Fruit fly (Drosophila melanogaster): ENCODE results near the gene brk.

The brk gene

DNA sequence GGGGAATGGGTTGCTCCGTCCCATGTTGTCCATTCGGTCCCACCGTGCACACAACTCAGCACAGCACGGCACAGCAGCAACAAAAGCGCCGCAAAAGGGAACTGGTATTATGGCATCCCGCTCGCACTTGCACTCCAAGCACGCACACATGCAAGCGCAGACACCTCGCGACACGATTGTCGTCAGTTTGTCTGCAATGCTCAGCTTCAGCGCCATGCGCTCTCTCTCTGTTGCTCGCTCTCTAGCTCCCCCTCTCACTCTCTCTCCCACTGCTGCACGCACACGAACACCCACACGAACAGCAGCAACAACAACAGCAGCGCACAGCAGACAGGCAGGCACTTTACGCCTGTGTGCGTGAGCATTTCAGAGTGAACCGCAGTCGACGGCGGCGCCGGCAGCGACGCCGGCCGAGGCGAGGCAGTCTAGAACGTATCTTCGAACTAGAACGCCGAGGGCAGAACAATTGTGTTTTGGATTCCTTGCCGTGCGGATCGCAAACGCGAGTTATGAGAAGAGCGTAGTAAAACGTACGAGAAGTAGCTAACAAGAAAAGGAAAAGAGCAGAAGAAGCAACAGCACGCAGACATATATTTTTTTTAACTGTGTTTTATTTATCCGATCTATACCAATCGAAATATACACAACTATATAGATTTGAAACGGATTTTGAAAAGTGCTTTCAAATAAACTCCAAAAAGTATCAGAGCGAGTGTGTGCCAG, at the start of gene brk (continued):
- TF ChIP-seq CG34376 (GFP tag; optimal IDR thresholded peaks at IDR 0.05) (peak; percentile 13), vnd (GFP tag; IDR thresholded peaks at IDR 0.05; ENCODE audit: partially characterized antibody) (no peak), zen2 (GFP tag; IDR thresholded peaks at IDR 0.05; ENCODE audit: partially characterized antibody) (0 out of 3 replicates have a peak, but pooled peaks have one; percentile 36), Mrtf (GFP tag; IDR thresholded peaks at IDR 0.05) (no peak), Scr (GFP tag; IDR thresholded peaks at IDR 0.05; ENCODE audit: partially characterized antibody) (0 out of 2 replicates have a peak, but pooled peaks have one; percentile 34), zfh1 (GFP tag; IDR thresholded peaks at IDR 0.05) (0 out of 3 replicates have a peak, but pooled peaks have one; percentile 23), CG34224 (GFP tag; IDR thresholded peaks at IDR 0.05; ENCODE audit: partially characterized antibody) (peak; percentile 53; the same call in 1 of the 3 replicates), CG2120 (GFP tag; optimal IDR thresholded peaks at IDR 0.05) (no peak), oc (tag; optimal IDR thresholded peaks at IDR 0.05) (no peak), CG2116 (GFP tag; optimal IDR thresholded peaks at IDR 0.05) (no peak), chn (GFP tag; optimal IDR thresholded peaks at IDR 0.05) (peak; percentile 73), CG1529 (GFP tag; optimal IDR thresholded peaks at IDR 0.05) (peak; percentile 3), Mes4 (GFP tag; optimal IDR thresholded peaks at IDR 0.05) (no peak), chinmo (GFP tag; IDR thresholded peaks at IDR 0.05; ENCODE audit: partially characterized antibody) (peak; percentile 99), z (GFP tag; IDR thresholded peaks at IDR 0.05) (peak; percentile 48; the same call in 1 of the 3 replicates), Oaz (GFP tag; IDR thresholded peaks at IDR 0.05) (no peak), Aef1 (GFP tag; IDR thresholded peaks at IDR 0.05) (peak; percentile 67), CG5180 (GFP tag; optimal IDR thresholded peaks at IDR 0.05) (peak; percentile 73), dpn (GFP tag; optimal IDR thresholded peaks at IDR 0.05) (no peak), gro (GFP tag; optimal IDR thresholded peaks at IDR 0.05) (peak; percentile 41), wdn (GFP tag; IDR thresholded peaks at IDR 0.05) (0 out of 2 replicates have a peak, but pooled peaks have one; percentile 1), CG8388 (GFP tag; optimal IDR thresholded peaks at IDR 0.05) (no peak), CG12219 (GFP tag; optimal IDR thresholded peaks at IDR 0.05) (no peak), CG5245 (GFP tag; optimal IDR thresholded peaks at IDR 0.05) (no peak), sens (GFP tag) (peak; percentile 91), chm (GFP tag; IDR thresholded peaks at IDR 0.05) (peak; percentile 39; the same call in 1 of the 2 replicates), CG11085 (GFP tag; IDR thresholded peaks at IDR 0.05) (no peak), CG7271 (tag; optimal IDR thresholded peaks at IDR 0.05) (peak; percentile 39), Side (GFP tag; optimal IDR thresholded peaks at IDR 0.05) (peak; percentile 47)

DNA sequence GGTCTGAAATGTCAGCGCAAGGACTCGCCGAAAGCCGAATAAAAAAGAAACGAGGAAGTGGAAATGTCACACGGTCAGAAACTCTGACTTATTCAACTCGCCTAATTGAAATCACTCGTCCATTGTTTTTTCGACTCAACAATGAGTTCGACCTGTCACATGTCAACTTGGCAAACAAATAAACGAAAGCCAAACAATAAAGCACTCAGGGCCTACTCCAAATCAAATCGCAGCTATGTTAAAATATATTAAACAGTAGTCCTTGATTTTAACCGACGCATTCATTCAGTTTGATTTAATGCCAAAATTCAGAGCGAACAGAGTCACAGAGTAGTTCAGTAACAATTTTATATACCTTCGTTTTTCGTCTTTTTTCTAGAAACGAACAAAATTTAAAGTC, 41.1 kb upstream of the brk start, which contains the start of gene CG1958:
TSS of gene CG1958 (plus strand) at position 301 of the 400 bp plus-strand sequence.
- TF ChIP-seq CG16863 (GFP tag; optimal IDR thresholded peaks at IDR 0.05) (no peak), HHEX (GFP tag; optimal IDR thresholded peaks at IDR 0.05) (no peak), Blimp-1 (GFP tag; optimal IDR thresholded peaks at IDR 0.05) (no peak), CG10959 (GFP tag; IDR thresholded peaks at IDR 0.05) (no peak), org-1 (GFP tag; optimal IDR thresholded peaks at IDR 0.05) (no peak), Bteb2 (GFP tag; optimal IDR thresholded peaks at IDR 0.05) (no peak), CG9876 (GFP tag; optimal IDR thresholded peaks at IDR 0.05) (no peak), sisA (GFP tag; IDR thresholded peaks at IDR 0.05) (no peak), CG8359 (GFP tag; optimal IDR thresholded peaks at IDR 0.05; ENCODE audit: borderline replicate concordance) (no peak), kah (GFP tag; optimal IDR thresholded peaks at IDR 0.05) (no peak), CG11560 (tag; IDR thresholded peaks at IDR 0.05) (no peak), repo (GFP tag; optimal IDR thresholded peaks at IDR 0.05) (no peak), CG9609 (GFP tag; optimal IDR thresholded peaks at IDR 0.05) (no peak), Six4 (GFP tag; optimal IDR thresholded peaks at IDR 0.05) (no peak)
